Fruit fly (Drosophila melanogaster): ENCODE measurements around the gene CG31948.

- TF ChIP-seq CG8478 (optimal IDR thresholded peaks at IDR 0.05) (no peak), CTCF (optimal IDR thresholded peaks at IDR 0.05) (no peak)
Measured at dm6 chr2L:2417865-2418264, 1.3 kb upstream of the CG31948 start, which contains the start of gene CG34448.
